Fruit fly (Drosophila melanogaster): ENCODE results near the gene futsch.

The futsch gene

DNA sequence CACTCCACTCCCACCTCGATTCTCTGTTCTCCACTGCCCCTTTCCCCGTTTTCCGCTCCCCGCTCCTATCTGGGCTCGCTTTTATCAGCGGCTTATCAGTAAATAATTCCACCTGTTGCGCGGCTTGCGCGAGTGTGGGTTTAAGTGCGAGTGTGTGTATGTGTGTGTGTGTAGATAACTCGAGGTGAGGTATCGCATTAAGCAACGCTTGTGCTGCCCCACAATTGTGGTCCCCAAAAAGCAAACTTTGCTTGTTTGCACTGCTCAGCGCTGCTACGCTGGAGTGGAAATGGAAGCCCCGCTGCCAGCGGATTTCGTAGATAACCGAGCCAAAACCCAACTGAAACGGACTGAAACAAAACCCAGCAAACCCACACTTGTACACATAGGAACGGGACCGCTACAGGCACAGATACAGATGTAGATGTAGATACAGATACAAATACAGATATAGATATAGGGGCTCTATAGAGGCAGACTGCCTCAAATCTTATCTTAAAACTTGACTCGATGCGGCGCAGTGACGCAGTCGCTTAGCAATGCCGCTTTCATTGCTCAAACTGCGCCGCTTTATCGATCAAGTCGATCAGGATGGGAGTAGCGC, 21.6 kb upstream of the futsch start (continued):
- TF ChIP-seq CG5180 (GFP tag; optimal IDR thresholded peaks at IDR 0.05) (peak; percentile 11), tup (GFP tag; optimal IDR thresholded peaks at IDR 0.05) (no peak), seq (GFP tag; IDR thresholded peaks at IDR 0.05) (no peak), CG3065 (GFP tag; optimal IDR thresholded peaks at IDR 0.05) (no peak), slou (GFP tag; optimal IDR thresholded peaks at IDR 0.05) (no peak), hkb (optimal IDR thresholded peaks at IDR 0.05) (no peak), hkb (GFP tag; IDR thresholded peaks at IDR 0.05) (no peak), Spps (tag; optimal IDR thresholded peaks at IDR 0.05) (no peak), Sry-β (GFP tag; optimal IDR thresholded peaks at IDR 0.05) (peak; percentile 15), dmrt11E (tag; optimal IDR thresholded peaks at IDR 0.05) (no peak), HmgD (GFP tag; optimal IDR thresholded peaks at IDR 0.05) (no peak), otp (GFP tag; IDR thresholded peaks at IDR 0.05) (no peak), nau (GFP tag; optimal IDR thresholded peaks at IDR 0.05) (no peak), CG11247 (GFP tag; IDR thresholded peaks at IDR 0.05) (no peak), CG9932 (GFP tag; IDR thresholded peaks at IDR 0.05) (no peak), pnt (GFP tag; optimal IDR thresholded peaks at IDR 0.05) (no peak), PHDP (tag; optimal IDR thresholded peaks at IDR 0.05) (no peak), usp (GFP tag; optimal IDR thresholded peaks at IDR 0.05) (no peak), ash1 (GFP tag; optimal IDR thresholded peaks at IDR 0.05) (no peak), zfh1 (GFP tag; IDR thresholded peaks at IDR 0.05) (no peak), CG12071 (GFP tag; optimal IDR thresholded peaks at IDR 0.05) (peak; percentile 52), Myb (GFP tag; optimal IDR thresholded peaks at IDR 0.05) (no peak), CG13296 (GFP tag; optimal IDR thresholded peaks at IDR 0.05) (peak; percentile 17), Lhr (GFP tag; optimal IDR thresholded peaks at IDR 0.05) (no peak), gem (tag; optimal IDR thresholded peaks at IDR 0.05) (no peak), z (GFP tag; IDR thresholded peaks at IDR 0.05) (peak; percentile 82), Doc3 (GFP tag; IDR thresholded peaks at IDR 0.05; ENCODE audit: partially characterized antibody) (no peak), CG9817 (tag; optimal IDR thresholded peaks at IDR 0.05) (no peak), tx (GFP tag; optimal IDR thresholded peaks at IDR 0.05) (no peak), CG1602 (GFP tag; optimal IDR thresholded peaks at IDR 0.05) (no peak), CG2889 (GFP tag; IDR thresholded peaks at IDR 0.05) (no peak), CG17912 (GFP tag; optimal IDR thresholded peaks at IDR 0.05) (peak; percentile 32), inv (GFP tag; IDR thresholded peaks at IDR 0.05; ENCODE audit: partially characterized antibody) (no peak), CG1832 (GFP tag; optimal IDR thresholded peaks at IDR 0.05) (no peak), CG16815 (GFP tag; optimal IDR thresholded peaks at IDR 0.05) (no peak), Hr3 (GFP tag; optimal IDR thresholded peaks at IDR 0.05) (no peak), vnd (GFP tag; IDR thresholded peaks at IDR 0.05; ENCODE audit: partially characterized antibody) (no peak), Asciz (GFP tag; optimal IDR thresholded peaks at IDR 0.05) (peak; percentile 19), Pdp1 (GFP tag; optimal IDR thresholded peaks at IDR 0.05) (peak in 1 of 2 experiments; percentile 22), CG6791 (GFP tag; IDR thresholded peaks at IDR 0.05; ENCODE audit: partially characterized antibody) (no peak), phol (tag; optimal IDR thresholded peaks at IDR 0.05) (no peak), gt (GFP tag; IDR thresholded peaks at IDR 0.05) (no peak), stc (GFP tag; IDR thresholded peaks at IDR 0.05) (0 out of 2 replicates have a peak, but pooled peaks have one; percentile 19), cad (GFP tag; optimal IDR thresholded peaks at IDR 0.05) (no peak), Eip74EF (GFP tag; optimal IDR thresholded peaks at IDR 0.05) (no peak), CG9876 (GFP tag; optimal IDR thresholded peaks at IDR 0.05) (no peak), Adf1 (GFP tag; IDR thresholded peaks at IDR 0.05) (peak; percentile 32), CG6654 (GFP tag; optimal IDR thresholded peaks at IDR 0.05) (no peak), maf-S (GFP tag; optimal IDR thresholded peaks at IDR 0.05) (no peak), unc-4 (GFP tag; IDR thresholded peaks at IDR 0.05; ENCODE audit: partially characterized antibody) (no peak)

Measured in whole organism, embryonic.